Worm (Caenorhabditis elegans) whole organism, mixed stage, embryonic: ENCODE results near the gene dmsr-1.

ENCODE experiments used
- cnd-1 ChIP-seq: fragments of 200-800 bp; sonication (Bioruptor generic); optimal IDR thresholded peaks from 2 replicates; lab custom pipeline; 2018; ENCODE audit warnings: mild to moderate bottlenecking, missing genetic modification characterization, missing compliant biosample characterization
- elt-3 ChIP-seq: fragments of 150-350 bp; optimal IDR thresholded peaks from 2 replicates; lab custom pipeline; 2014; ENCODE audit warnings: missing biosample characterization, missing genetic modification characterization
- lin-13 ChIP-seq: fragments of 150-350 bp; optimal IDR thresholded peaks from 2 replicates; lab custom pipeline; 2014; ENCODE audit warnings: missing biosample characterization, missing genetic modification characterization
- lsy-2 ChIP-seq: fragments of 150-350 bp; optimal IDR thresholded peaks from 2 replicates; lab custom pipeline; 2014; ENCODE audit warnings: missing biosample characterization, missing genetic modification characterization
- nhr-28 ChIP-seq: fragments of 150-350 bp; optimal IDR thresholded peaks from 2 replicates; lab custom pipeline; 2014; ENCODE audit warnings: missing biosample characterization, missing genetic modification characterization
- nhr-76 ChIP-seq: sonication (generic microtip); optimal IDR thresholded peaks from 2 replicates; lab custom pipeline; 2017; ENCODE audit warnings: missing biosample characterization, missing genetic modification characterization
- snpc-4 ChIP-seq: fragments of 150-350 bp; optimal IDR thresholded peaks from 2 replicates; lab custom pipeline; 2014; ENCODE audit warnings: missing biosample characterization, missing genetic modification characterization
- unc-62 ChIP-seq: fragments of 150-350 bp; optimal IDR thresholded peaks from 2 replicates; lab custom pipeline; 2014; ENCODE audit warnings: missing biosample characterization, missing genetic modification reagents, missing genetic modification characterization

DNA sequence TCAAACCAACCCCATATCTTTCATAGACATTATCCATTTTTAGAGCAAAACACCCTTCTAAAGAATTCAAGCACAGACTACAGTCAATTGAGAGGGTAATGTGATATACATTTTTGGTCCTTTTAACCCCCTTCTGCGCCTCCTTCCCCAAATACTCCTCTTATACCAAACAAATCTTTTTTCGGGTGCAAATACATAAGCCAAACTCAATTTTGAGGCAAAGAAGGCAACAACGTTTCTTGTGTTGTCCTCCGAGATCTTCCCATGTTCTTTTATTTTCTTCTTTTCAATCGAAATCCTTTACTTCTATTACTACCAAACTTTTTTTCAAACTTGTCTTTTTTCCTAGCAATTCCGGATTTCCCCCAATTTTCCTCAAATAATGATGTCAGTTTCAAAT, 16.4 kb downstream of the dmsr-1 start:
- TF ChIP-seq cnd-1 (no peak), nhr-76 (no peak), nhr-28 (no peak), snpc-4 (tag; lab: Kevin White, UChicago) (no peak), elt-3 (tag; lab: Kevin White, UChicago) (no peak), unc-62 (GFP tag; lab: Kevin White, UChicago) (no peak), lin-13 (no peak), lsy-2 (tag; lab: Kevin White, UChicago) (no peak)
